Worm (Caenorhabditis elegans): Measurements from ENCODE around the gene sap-140.
A peak's percentile ranks its signal among the peaks of the same experiment; 100 is the strongest.

The sap-140 gene

DNA sequence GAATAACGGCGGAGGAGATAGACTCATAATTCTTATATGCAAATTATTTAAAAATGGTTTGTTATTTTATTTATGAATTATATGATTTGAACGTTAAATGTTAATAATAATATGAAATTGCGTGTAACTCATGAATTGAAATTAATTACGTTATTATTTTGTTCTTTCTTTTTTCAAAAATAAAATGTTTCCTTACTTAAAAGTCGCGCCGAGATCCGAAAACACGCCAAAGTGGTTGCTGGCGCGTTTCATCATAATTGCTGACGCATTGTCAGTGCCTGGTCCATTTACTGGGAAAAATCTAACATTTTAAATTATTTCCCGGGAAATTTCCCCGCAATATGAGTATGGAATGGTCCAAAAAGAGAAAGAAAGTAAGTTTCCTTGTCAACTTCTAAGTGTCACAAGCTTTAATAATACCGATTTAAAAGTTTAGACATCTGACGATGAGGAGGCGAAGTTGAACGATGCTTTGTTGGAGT, at the start of gene sap-140, which contains the start of gene C07H6.9:
Gene sap-140 (plus strand): TSS at position 318 of the 482 bp plus-strand sequence.
Gene C07H6.9 (minus strand): TSS at position 51 of the 482 bp plus-strand sequence.
- TF ChIP-seq mab-5 (tag; optimal IDR thresholded peaks at IDR 0.05): no peak
- TF ChIP-seq flh-1 (GFP tag; optimal IDR thresholded peaks at IDR 0.05): no peak
- TF ChIP-seq lsy-2 (tag; optimal IDR thresholded peaks at IDR 0.05): peak; percentile 70
- TF ChIP-seq ceh-43 (GFP tag; optimal IDR thresholded peaks at IDR 0.05): peak; percentile 20
- TF ChIP-seq mep-1 (tag; optimal IDR thresholded peaks at IDR 0.05): peak; percentile 79
- TF ChIP-seq nhr-237 (tag; optimal IDR thresholded peaks at IDR 0.05): peak; percentile 25
- peak; percentile 88 for TF ChIP-seq lin-13 (tag; optimal IDR thresholded peaks at IDR 0.05)
- TF ChIP-seq unc-39 (tag; optimal IDR thresholded peaks at IDR 0.05): no peak
- TF ChIP-seq ceh-83 (GFP tag; optimal IDR thresholded peaks at IDR 0.05): no peak
- no peak for TF ChIP-seq ceh-39 (tag; optimal IDR thresholded peaks at IDR 0.05)
- peak; percentile 68 for TF ChIP-seq ces-1 (GFP tag; optimal IDR thresholded peaks at IDR 0.05)
- peak; percentile 64 for TF ChIP-seq pha-4 (tag; optimal IDR thresholded peaks at IDR 0.05)
- no peak for TF ChIP-seq mls-2 (tag; optimal IDR thresholded peaks at IDR 0.05)

DNA sequence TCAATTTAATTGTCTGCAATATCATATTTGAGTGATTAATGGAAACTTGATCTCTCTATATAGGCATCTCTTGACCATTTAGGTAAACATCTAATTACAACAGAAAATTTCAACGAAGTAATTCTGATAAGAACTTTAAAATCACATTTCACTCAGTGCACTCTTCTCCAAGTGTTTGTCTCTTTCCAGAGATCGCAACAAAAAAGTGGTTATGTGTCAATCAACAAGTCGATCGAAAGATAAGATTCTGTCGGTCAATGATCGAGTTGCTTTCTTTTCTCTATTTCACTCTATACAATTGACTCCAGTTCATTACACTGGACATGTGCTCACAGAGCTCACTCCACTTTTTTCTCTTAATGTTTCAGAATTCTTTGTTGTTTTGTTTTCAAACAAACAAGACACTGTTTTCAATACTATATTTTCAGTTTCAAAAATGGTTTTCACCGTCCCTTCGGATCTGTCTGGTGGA, 45.8 kb upstream of the sap-140 start, which contains the start of gene alh-12:
Gene alh-12 (plus strand): TSS at position 422 of the 472 bp plus-strand sequence.
- TF ChIP-seq pha-4 (tag; optimal IDR thresholded peaks at IDR 0.05) (no peak), mab-5 (tag; optimal IDR thresholded peaks at IDR 0.05) (no peak), lsy-2 (tag; optimal IDR thresholded peaks at IDR 0.05) (no peak), unc-62 (GFP tag; optimal IDR thresholded peaks at IDR 0.05) (peak; percentile 58), cnd-1 (tag; optimal IDR thresholded peaks at IDR 0.05) (no peak)

DNA sequence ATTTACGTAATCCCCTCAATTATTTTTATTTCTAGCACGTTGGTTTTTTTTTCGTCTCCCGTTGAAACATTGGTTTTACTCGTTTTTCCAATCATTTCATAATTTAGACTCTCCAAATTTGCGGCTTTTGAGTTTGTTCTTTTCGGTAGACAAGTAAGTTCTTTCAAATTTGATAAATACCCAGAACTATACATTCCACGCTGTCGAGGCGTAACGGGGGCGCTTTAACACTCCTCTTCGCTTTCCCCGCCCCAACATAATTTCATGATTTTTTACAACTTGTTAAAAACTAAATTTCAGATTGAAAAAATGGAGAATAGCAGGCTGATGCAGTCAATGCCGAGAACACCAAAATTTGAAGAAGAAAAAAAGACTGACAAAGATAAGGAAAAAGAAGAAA, 42.9 kb upstream of the sap-140 start, which contains the start of gene Y69F12A.1:
Gene Y69F12A.1 (plus strand): TSS at position 301 of the 400 bp plus-strand sequence.
- TF ChIP-seq nhr-2 (tag; optimal IDR thresholded peaks at IDR 0.05) (no peak), tbx-8 (GFP tag; optimal IDR thresholded peaks at IDR 0.05) (no peak), mls-2 (tag; optimal IDR thresholded peaks at IDR 0.05) (no peak), ztf-11 (tag; optimal IDR thresholded peaks at IDR 0.05) (no peak), ces-1 (GFP tag; optimal IDR thresholded peaks at IDR 0.05) (no peak), ceh-83 (GFP tag; optimal IDR thresholded peaks at IDR 0.05) (no peak), unc-39 (tag; optimal IDR thresholded peaks at IDR 0.05) (no peak), nhr-76 (tag; optimal IDR thresholded peaks at IDR 0.05) (no peak), zip-8 (tag; optimal IDR thresholded peaks at IDR 0.05) (no peak), flh-1 (GFP tag; optimal IDR thresholded peaks at IDR 0.05) (no peak), ham-2 (GFP tag; optimal IDR thresholded peaks at IDR 0.05) (no peak), ceh-39 (tag; optimal IDR thresholded peaks at IDR 0.05) (no peak), sem-2 (GFP tag; optimal IDR thresholded peaks at IDR 0.05) (no peak), ceh-43 (GFP tag; optimal IDR thresholded peaks at IDR 0.05) (no peak)

DNA sequence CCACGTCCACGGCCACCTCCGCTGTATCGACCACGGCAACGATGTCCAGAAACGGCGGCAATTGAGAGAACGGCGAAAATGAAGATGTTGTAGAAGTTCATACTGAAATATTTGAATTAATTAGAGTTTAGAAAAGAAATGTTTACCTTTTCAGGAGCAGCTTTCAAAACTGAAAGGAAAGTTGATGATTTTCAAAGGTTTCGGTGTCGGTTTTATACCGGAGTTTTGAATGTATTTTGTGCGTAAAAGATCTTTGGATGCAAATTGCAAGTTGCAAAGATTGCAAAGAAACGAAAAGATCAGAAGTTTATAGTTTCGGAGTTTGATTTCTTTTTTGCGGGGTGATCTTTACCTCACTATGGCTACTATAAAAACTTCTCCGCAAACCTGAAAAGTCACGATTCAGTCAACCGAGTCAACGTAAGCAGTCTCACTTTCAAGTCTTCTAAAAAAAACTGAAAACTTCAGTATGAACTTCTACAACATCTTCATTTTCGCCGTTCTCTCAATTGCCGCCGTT, 40.6 kb upstream of the sap-140 start, which contains the start of the genes fipr-19 and fipr-18:
Gene fipr-19 (minus strand): TSS at position 101 of the 520 bp plus-strand sequence.
Gene fipr-18 (plus strand): TSS at position 470 of the 520 bp plus-strand sequence.
- no peak for TF ChIP-seq lsy-2 (tag; optimal IDR thresholded peaks at IDR 0.05)
- TF ChIP-seq cnd-1 (tag; optimal IDR thresholded peaks at IDR 0.05): no peak
- no peak for TF ChIP-seq tbx-8 (GFP tag; optimal IDR thresholded peaks at IDR 0.05)
- TF ChIP-seq zip-8 (tag; optimal IDR thresholded peaks at IDR 0.05): no peak
- TF ChIP-seq ceh-43 (GFP tag; optimal IDR thresholded peaks at IDR 0.05): no peak
- TF ChIP-seq sptf-1 (tag; optimal IDR thresholded peaks at IDR 0.05): no peak
- no peak for TF ChIP-seq nhr-76 (tag; optimal IDR thresholded peaks at IDR 0.05)
- no peak for TF ChIP-seq elt-1 (tag; optimal IDR thresholded peaks at IDR 0.05; ENCODE audit: borderline replicate concordance, insufficient read depth)
- TF ChIP-seq snpc-4 (tag; optimal IDR thresholded peaks at IDR 0.05): no peak
- no peak for TF ChIP-seq hlh-1 (tag; optimal IDR thresholded peaks at IDR 0.05)
- TF ChIP-seq bed-3 (GFP tag; optimal IDR thresholded peaks at IDR 0.05): no peak
- no peak for TF ChIP-seq drap-1 (GFP tag; optimal IDR thresholded peaks at IDR 0.05)
- TF ChIP-seq sem-2 (GFP tag; optimal IDR thresholded peaks at IDR 0.05): no peak
- no peak for TF ChIP-seq unc-120 (tag; optimal IDR thresholded peaks at IDR 0.05; ENCODE audit: poor library complexity, severe bottlenecking)

DNA sequence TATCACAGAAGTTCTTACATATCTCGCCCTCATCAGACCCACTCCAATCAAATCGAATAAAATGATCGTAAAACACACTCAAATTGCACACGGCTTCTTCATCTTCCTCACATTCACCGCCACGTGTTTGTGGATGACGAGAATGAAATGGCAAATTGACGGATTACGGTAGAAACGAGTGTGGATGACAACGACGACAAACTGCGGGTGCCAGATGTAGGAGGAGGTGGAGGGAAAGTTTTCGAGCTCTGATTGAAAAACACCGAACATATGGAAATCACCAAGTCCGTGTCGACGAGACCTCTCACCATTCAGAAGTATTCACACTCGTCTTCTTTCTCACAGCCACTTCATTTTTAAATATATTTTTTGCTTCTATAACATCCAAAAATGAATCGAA, 39.5 kb upstream of the sap-140 start, which contains the start of gene mls-1:
Gene mls-1 (plus strand): TSS at position 324 of the 400 bp plus-strand sequence.
- no peak for TF ChIP-seq pha-4 (tag; optimal IDR thresholded peaks at IDR 0.05)
- no peak for TF ChIP-seq flh-1 (GFP tag; optimal IDR thresholded peaks at IDR 0.05)
- no peak for TF ChIP-seq blmp-1 (tag; optimal IDR thresholded peaks at IDR 0.05)
- TF ChIP-seq unc-120 (tag; optimal IDR thresholded peaks at IDR 0.05; ENCODE audit: poor library complexity, severe bottlenecking): no peak
- no peak for TF ChIP-seq nhr-28 (tag; optimal IDR thresholded peaks at IDR 0.05)

Measured in whole organism, mixed stage, embryonic.